Fruit fly (Drosophila melanogaster): ENCODE measurements around the gene CG14671.

Gene CG14671

DNA sequence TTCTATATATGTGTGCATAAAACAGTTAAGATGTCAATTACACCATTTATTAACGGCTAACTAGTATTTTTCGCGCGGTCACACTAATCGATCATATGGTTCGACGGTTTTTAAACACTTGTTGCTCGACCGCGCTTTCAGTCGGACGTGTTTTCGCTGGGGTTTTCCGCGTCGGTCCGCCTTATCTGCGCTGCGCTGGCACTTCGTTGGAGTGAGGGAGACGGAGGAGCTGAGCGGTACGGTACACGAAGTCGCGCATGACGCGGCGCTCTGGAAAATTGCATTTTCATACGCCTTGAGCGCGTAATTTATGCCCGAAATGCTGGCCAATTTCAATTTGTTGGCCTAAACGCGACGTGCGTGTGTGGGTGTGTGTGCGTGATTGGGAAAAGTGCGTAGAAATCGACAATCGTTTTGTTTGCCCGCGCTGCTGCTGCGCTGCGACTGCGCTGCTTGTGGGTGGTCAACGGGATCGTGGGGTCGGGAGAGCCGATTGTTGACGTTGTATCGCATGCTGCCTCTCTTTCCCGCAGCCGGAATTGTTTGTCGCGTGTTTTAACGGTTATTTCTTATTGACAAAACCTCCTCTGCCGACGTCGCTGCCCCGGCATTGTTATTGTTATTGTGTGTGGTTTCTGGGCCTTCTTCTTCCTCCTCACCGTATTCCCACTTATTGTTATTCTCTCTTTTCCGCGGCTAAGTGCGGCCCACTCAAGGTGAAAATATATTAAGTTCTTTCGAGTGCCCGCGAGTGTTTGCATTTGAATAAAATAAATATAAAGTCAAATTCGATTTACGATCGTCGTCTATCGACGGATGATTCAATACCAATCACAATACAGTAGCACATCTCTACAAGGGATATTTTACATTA, 47.4 kb downstream of the CG14671 start, which contains the start of gene Itpr (continued):
- peak; percentile 87 for TF ChIP-seq Jarid2 (GFP tag; optimal IDR thresholded peaks at IDR 0.05)
- no peak for TF ChIP-seq CG10274 (GFP tag; optimal IDR thresholded peaks at IDR 0.05)
- peak; percentile 57 for TF ChIP-seq sug (tag; optimal IDR thresholded peaks at IDR 0.05)
- TF ChIP-seq CG7786 (GFP tag; optimal IDR thresholded peaks at IDR 0.05), result no peak
- no peak for TF ChIP-seq Side (GFP tag; optimal IDR thresholded peaks at IDR 0.05)
- TF ChIP-seq pfk (GFP tag; optimal IDR thresholded peaks at IDR 0.05), result no peak
- no peak for TF ChIP-seq Ptx1 (GFP tag; IDR thresholded peaks at IDR 0.05)
- TF ChIP-seq CG7372 (GFP tag; IDR thresholded peaks at IDR 0.05), result no peak
- TF ChIP-seq inv (GFP tag; IDR thresholded peaks at IDR 0.05; ENCODE audit: partially characterized antibody), result peak; percentile 36; the same call in 1 of the 2 replicates
- no peak for TF ChIP-seq CG7271 (tag; optimal IDR thresholded peaks at IDR 0.05)
- no peak for TF ChIP-seq eve (GFP tag; optimal IDR thresholded peaks at IDR 0.05)
- peak; percentile 58; the same call in 2 of the 3 replicates for TF ChIP-seq otp (GFP tag; IDR thresholded peaks at IDR 0.05)
- no peak for TF ChIP-seq CG13775 (GFP tag; optimal IDR thresholded peaks at IDR 0.05)
- TF ChIP-seq CG10543 (GFP tag; optimal IDR thresholded peaks at IDR 0.05), result no peak
- TF ChIP-seq Blimp-1 (GFP tag; optimal IDR thresholded peaks at IDR 0.05), result no peak
- peak; percentile 24 for TF ChIP-seq D (optimal IDR thresholded peaks at IDR 0.05)
- peak; percentile 17 for TF ChIP-seq D (GFP tag; optimal IDR thresholded peaks at IDR 0.05)
- no peak for TF ChIP-seq ham (GFP tag; IDR thresholded peaks at IDR 0.05)
- peak; percentile 78 for TF ChIP-seq CG1832 (GFP tag; optimal IDR thresholded peaks at IDR 0.05)
- no peak for TF ChIP-seq Vsx1 (GFP tag; optimal IDR thresholded peaks at IDR 0.05)
- TF ChIP-seq CG5245 (GFP tag; optimal IDR thresholded peaks at IDR 0.05), result no peak
- no peak for TF ChIP-seq CG31365 (tag; optimal IDR thresholded peaks at IDR 0.05)
- peak; percentile 14 for TF ChIP-seq mirr (GFP tag; optimal IDR thresholded peaks at IDR 0.05)
- no peak for TF ChIP-seq CG6813 (GFP tag; optimal IDR thresholded peaks at IDR 0.05)
- TF ChIP-seq corto (GFP tag; optimal IDR thresholded peaks at IDR 0.05), result peak; percentile 20
- no peak for TF ChIP-seq disco-r (GFP tag; optimal IDR thresholded peaks at IDR 0.05)
- no peak for TF ChIP-seq peb (GFP tag; IDR thresholded peaks at IDR 0.05)
- no peak for TF ChIP-seq cato (GFP tag; optimal IDR thresholded peaks at IDR 0.05; ENCODE audit: borderline replicate concordance)
- TF ChIP-seq aop (GFP tag; IDR thresholded peaks at IDR 0.05), result no peak
- no peak for TF ChIP-seq fd96Cb (tag; optimal IDR thresholded peaks at IDR 0.05)
- TF ChIP-seq CG2889 (GFP tag; IDR thresholded peaks at IDR 0.05), result no peak
- no peak for TF ChIP-seq Lim3 (GFP tag; IDR thresholded peaks at IDR 0.05)
- TF ChIP-seq CG32767 (GFP tag; IDR thresholded peaks at IDR 0.05), result no peak
- no peak for TF ChIP-seq NC2α (GFP tag; optimal IDR thresholded peaks at IDR 0.05)
- peak; percentile 44 for TF ChIP-seq Sin3A (optimal IDR thresholded peaks at IDR 0.05)
- no peak for TF ChIP-seq HLH4C (GFP tag; IDR thresholded peaks at IDR 0.05; ENCODE audit: partially characterized antibody)
- no peak for TF ChIP-seq CG7745 (tag; optimal IDR thresholded peaks at IDR 0.05)
- TF ChIP-seq Kr (GFP tag; optimal IDR thresholded peaks at IDR 0.05), result no peak
- TF ChIP-seq CoRest (tag; optimal IDR thresholded peaks at IDR 0.05), result no peak
- TF ChIP-seq CG31388 (GFP tag; optimal IDR thresholded peaks at IDR 0.05), result no peak
- TF ChIP-seq CG30403 (GFP tag; optimal IDR thresholded peaks at IDR 0.05), result no peak
- peak; percentile 9; the same call in 1 of the 2 replicates for TF ChIP-seq CG4360 (GFP tag; IDR thresholded peaks at IDR 0.05)
- TF ChIP-seq CG32772 (GFP tag; IDR thresholded peaks at IDR 0.05), result no peak
- peak; percentile 68; the same call in 1 of the 2 replicates for TF ChIP-seq rib (GFP tag; IDR thresholded peaks at IDR 0.05)
- no peak for TF ChIP-seq nerfin-1 (tag; optimal IDR thresholded peaks at IDR 0.05)
- TF ChIP-seq jing (GFP tag; optimal IDR thresholded peaks at IDR 0.05), result no peak
- TF ChIP-seq Xrp1 (GFP tag; IDR thresholded peaks at IDR 0.05), result no peak
- no peak for TF ChIP-seq slbo (GFP tag; IDR thresholded peaks at IDR 0.05)
- TF ChIP-seq fd64A (GFP tag; optimal IDR thresholded peaks at IDR 0.05), result no peak
- TF ChIP-seq CG1233 (GFP tag; optimal IDR thresholded peaks at IDR 0.05), result no peak
